Fruit fly (Drosophila melanogaster): ENCODE measurements around the gene twin.

The twin gene

dm6 chr3R:24233366-24234161 lies 11.8 kb upstream of the twin start (continued):
- TF ChIP-seq CG16779 (GFP tag; IDR thresholded peaks at IDR 0.05) (no peak), sr (GFP tag; IDR thresholded peaks at IDR 0.05) (no peak), CG32772 (GFP tag; IDR thresholded peaks at IDR 0.05) (peak; percentile 38; the same call in 1 of the 2 replicates), CG2875 (GFP tag; optimal IDR thresholded peaks at IDR 0.05) (no peak), BtbVII (GFP tag; optimal IDR thresholded peaks at IDR 0.05) (no peak), Dip2 (GFP tag; IDR thresholded peaks at IDR 0.05) (no peak), Rx (GFP tag; IDR thresholded peaks at IDR 0.05) (no peak), CG7556 (GFP tag; optimal IDR thresholded peaks at IDR 0.05) (no peak), MBD-R2 (GFP tag; IDR thresholded peaks at IDR 0.05) (no peak), CG5245 (GFP tag; optimal IDR thresholded peaks at IDR 0.05) (no peak), CG1832 (GFP tag; optimal IDR thresholded peaks at IDR 0.05) (no peak), nerfin-2 (GFP tag; IDR thresholded peaks at IDR 0.05; ENCODE audit: partially characterized antibody) (no peak), dysf (GFP tag; IDR thresholded peaks at IDR 0.05) (no peak), CG5953 (GFP tag; IDR thresholded peaks at IDR 0.05) (peak; percentile 34; the same call in 1 of the 2 replicates), CG6654 (GFP tag; optimal IDR thresholded peaks at IDR 0.05) (no peak), chn (GFP tag; optimal IDR thresholded peaks at IDR 0.05) (no peak), CG3838 (GFP tag; optimal IDR thresholded peaks at IDR 0.05) (no peak), jigr1 (GFP tag; IDR thresholded peaks at IDR 0.05) (no peak), Camta (GFP tag; optimal IDR thresholded peaks at IDR 0.05) (no peak), dpn (GFP tag; optimal IDR thresholded peaks at IDR 0.05) (peak in 1 of 2 experiments; percentile 26), dmrt11E (tag; optimal IDR thresholded peaks at IDR 0.05) (no peak), YL-1 (GFP tag; optimal IDR thresholded peaks at IDR 0.05) (peak; percentile 74), onecut (GFP tag; IDR thresholded peaks at IDR 0.05) (no peak), CG17359 (tag; optimal IDR thresholded peaks at IDR 0.05) (no peak), dati (GFP tag; IDR thresholded peaks at IDR 0.05) (no peak), repo (GFP tag; optimal IDR thresholded peaks at IDR 0.05) (peak; percentile 24), CG2712 (tag; optimal IDR thresholded peaks at IDR 0.05) (no peak), Sox100B (GFP tag; optimal IDR thresholded peaks at IDR 0.05) (no peak), Hmr (GFP tag; optimal IDR thresholded peaks at IDR 0.05) (no peak), CG9876 (GFP tag; optimal IDR thresholded peaks at IDR 0.05) (no peak), tio (GFP tag; optimal IDR thresholded peaks at IDR 0.05) (no peak), Gsc (GFP tag; IDR thresholded peaks at IDR 0.05) (no peak), hbn (GFP tag; IDR thresholded peaks at IDR 0.05; ENCODE audit: partially characterized antibody) (no peak), CG10462 (GFP tag; optimal IDR thresholded peaks at IDR 0.05) (no peak), CG31388 (GFP tag; optimal IDR thresholded peaks at IDR 0.05) (no peak), CG10654 (GFP tag; optimal IDR thresholded peaks at IDR 0.05) (no peak), CG12391 (tag; optimal IDR thresholded peaks at IDR 0.05) (peak; percentile 37), CG16813 (GFP tag; IDR thresholded peaks at IDR 0.05; ENCODE audit: partially characterized antibody) (no peak), zen (tag; optimal IDR thresholded peaks at IDR 0.05) (no peak), CG3281 (GFP tag; optimal IDR thresholded peaks at IDR 0.05) (no peak), H15 (GFP tag; IDR thresholded peaks at IDR 0.05) (no peak), bowl (GFP tag; IDR thresholded peaks at IDR 0.05) (no peak), trh (GFP tag; optimal IDR thresholded peaks at IDR 0.05) (no peak), CHES-1-like (GFP tag; optimal IDR thresholded peaks at IDR 0.05) (peak; percentile 60), CG10959 (GFP tag; IDR thresholded peaks at IDR 0.05) (no peak), Vsx1 (GFP tag; optimal IDR thresholded peaks at IDR 0.05) (no peak), CG6689 (GFP tag; IDR thresholded peaks at IDR 0.05) (0 out of 2 replicates have a peak, but pooled peaks have one; percentile 42), CoRest (tag; optimal IDR thresholded peaks at IDR 0.05) (no peak), Mrtf (GFP tag; IDR thresholded peaks at IDR 0.05) (no peak), CG8765 (GFP tag; IDR thresholded peaks at IDR 0.05) (no peak), NC2β (GFP tag; optimal IDR thresholded peaks at IDR 0.05) (no peak)
